Fruit fly (Drosophila melanogaster) whole organism, embryonic: ENCODE data around the gene Syt12.

Experiments used
- Bgb ChIP-seq: fragments of 200-800 bp; sonication (Bioruptor generic); IDR thresholded peaks from 2 replicates; pipeline ENCODE4 v1.3.6; 2022; ENCODE audit warnings: missing biosample characterization, missing genetic modification characterization; ENCODE audit not compliant: partially characterized antibody
- CG10366 ChIP-seq: fragments of 200-800 bp; sonication (Bioruptor generic); IDR thresholded peaks from 2 replicates; pipeline ENCODE4 v1.3.6; 2022; ENCODE audit warnings: missing biosample characterization, missing genetic modification characterization
- CG10959 ChIP-seq: fragments of 200-800 bp; sonication (Bioruptor generic); IDR thresholded peaks from 2 replicates; pipeline ENCODE4 v1.3.6; 2022; ENCODE audit warnings: missing biosample characterization, missing genetic modification characterization
- CG12219 ChIP-seq: fragments of 200-800 bp; sonication (Bioruptor generic); optimal IDR thresholded peaks from 3 replicates; lab custom pipeline; 2018; ENCODE audit warnings: missing biosample characterization, mild to moderate bottlenecking, missing genetic modification characterization
- CG12236 ChIP-seq: fragments of 200-800 bp; sonication (Bioruptor generic); optimal IDR thresholded peaks from 2 replicates; lab custom pipeline; 2016; ENCODE audit warnings: missing biosample characterization, missing genetic modification characterization
- CG12744 ChIP-seq: fragments of 200-800 bp; sonication (Bioruptor generic); optimal IDR thresholded peaks from 2 replicates; lab custom pipeline; 2016; ENCODE audit warnings: missing biosample characterization, missing genetic modification characterization
- CG14965 ChIP-seq: fragments of 200-800 bp; sonication (Bioruptor generic); optimal IDR thresholded peaks from 2 replicates; lab custom pipeline; 2016; ENCODE audit warnings: missing biosample characterization, missing genetic modification characterization, borderline replicate concordance
- CG15073 ChIP-seq: fragments of 200-800 bp; sonication (Bioruptor generic); optimal IDR thresholded peaks from 2 replicates; lab custom pipeline; 2016; ENCODE audit warnings: missing biosample characterization, missing genetic modification characterization
- CG15479 ChIP-seq: fragments of 200-800 bp; sonication (Bioruptor generic); optimal IDR thresholded peaks from 3 replicates; lab custom pipeline; 2019; ENCODE audit warnings: missing biosample characterization, mild to moderate bottlenecking, missing genetic modification characterization, moderate library complexity
- CG16779 ChIP-seq: fragments of 200-800 bp; sonication (Bioruptor generic); IDR thresholded peaks from 2 replicates; pipeline ENCODE4 v1.3.6; 2022; ENCODE audit warnings: missing biosample characterization, missing genetic modification characterization
- CG17359 ChIP-seq: fragments of 200-800 bp; sonication (Bioruptor generic); optimal IDR thresholded peaks from 3 replicates; lab custom pipeline; 2018; ENCODE audit warnings: missing biosample characterization, mild to moderate bottlenecking, missing genetic modification characterization, moderate library complexity
- CG18262 ChIP-seq: fragments of 200-800 bp; optimal IDR thresholded peaks from 3 replicates; lab custom pipeline; 2019; ENCODE audit warnings: missing biosample characterization, mild to moderate bottlenecking, missing genetic modification characterization, moderate library complexity
- CG2889 ChIP-seq: fragments of 200-800 bp; sonication (Bioruptor generic); IDR thresholded peaks from 3 replicates; pipeline ENCODE4 v1.3.6; 2022; ENCODE audit warnings: missing biosample characterization, missing genetic modification characterization
- CG3065 ChIP-seq: fragments of 200-800 bp; sonication (Bioruptor generic); optimal IDR thresholded peaks from 2 replicates; lab custom pipeline; 2016; ENCODE audit warnings: missing biosample characterization, missing genetic modification characterization
- CG31388 ChIP-seq: fragments of 200-800 bp; sonication (Bioruptor generic); optimal IDR thresholded peaks from 2 replicates; lab custom pipeline; 2016; ENCODE audit warnings: missing biosample characterization, missing genetic modification characterization
- CG32772 ChIP-seq: fragments of 200-800 bp; sonication (Bioruptor generic); IDR thresholded peaks from 2 replicates; pipeline ENCODE4 v1.3.6; 2022; ENCODE audit warnings: missing biosample characterization, missing genetic modification characterization
- CG3726 ChIP-seq: fragments of 200-800 bp; sonication (Bioruptor generic); IDR thresholded peaks from 3 replicates; pipeline ENCODE4, ENCODE4 v1.3.6; 2022; ENCODE audit warnings: missing biosample characterization, missing genetic modification characterization
- CG3847 ChIP-seq: fragments of 200-800 bp; sonication (Bioruptor generic); IDR thresholded peaks from 2 replicates; pipeline ENCODE4 v1.3.6; 2022; ENCODE audit warnings: missing biosample characterization, missing genetic modification characterization
- CG7372 ChIP-seq: fragments of 200-800 bp; sonication (Bioruptor generic); IDR thresholded peaks from 2 replicates; pipeline ENCODE4 v1.3.6; 2022; ENCODE audit warnings: missing biosample characterization, missing genetic modification characterization
- CG8089 ChIP-seq: fragments of 200-800 bp; sonication (Bioruptor generic); optimal IDR thresholded peaks from 3 replicates; lab custom pipeline; 2016; ENCODE audit warnings: missing biosample characterization, missing genetic modification characterization
- CTCF ChIP-seq: fragments of 200-800 bp; sonication (Bioruptor generic); optimal IDR thresholded peaks from 2 replicates; lab custom pipeline; 2017; ENCODE audit warnings: missing biosample characterization, mild to moderate bottlenecking, missing genetic modification characterization, moderate library complexity
- Chrac-16 ChIP-seq: fragments of 200-800 bp; sonication (Bioruptor generic); optimal IDR thresholded peaks from 3 replicates; lab custom pipeline; 2016; ENCODE audit warnings: missing biosample characterization, missing genetic modification characterization
- CrebB ChIP-seq: fragments of 200-800 bp; sonication (Bioruptor generic); optimal IDR thresholded peaks from 3 replicates; lab custom pipeline; 2018; ENCODE audit warnings: missing biosample characterization, mild to moderate bottlenecking, missing genetic modification characterization
- Dip3 ChIP-seq: fragments of 200-800 bp; sonication (Bioruptor generic); optimal IDR thresholded peaks from 3 replicates; lab custom pipeline; 2016; ENCODE audit warnings: missing biosample characterization, missing genetic modification characterization
- HHEX ChIP-seq: fragments of 200-800 bp; sonication (Bioruptor generic); optimal IDR thresholded peaks from 3 replicates; lab custom pipeline; 2017; ENCODE audit warnings: missing biosample characterization, mild to moderate bottlenecking, missing genetic modification characterization, missing genetic modification reagents
- Hand ChIP-seq: fragments of 200-800 bp; sonication (Bioruptor generic); optimal IDR thresholded peaks from 2 replicates; lab custom pipeline; 2017; ENCODE audit warnings: mild to moderate bottlenecking, missing biosample characterization, missing genetic modification reagents, missing genetic modification characterization
- Hr3 ChIP-seq: fragments of 200-800 bp; sonication (Bioruptor generic); optimal IDR thresholded peaks from 3 replicates; lab custom pipeline; 2016; ENCODE audit warnings: missing biosample characterization, missing genetic modification characterization
- Kr ChIP-seq: fragments of 200-800 bp; sonication (Bioruptor generic); optimal IDR thresholded peaks from 2 replicates; lab custom pipeline; 2017; ENCODE audit warnings: missing biosample characterization, mild to moderate bottlenecking, missing genetic modification characterization
- Neu2 ChIP-seq: fragments of 200-800 bp; sonication (Bioruptor generic); optimal IDR thresholded peaks from 3 replicates; lab custom pipeline; 2016; ENCODE audit warnings: missing biosample characterization, missing genetic modification characterization, borderline replicate concordance
- Scr ChIP-seq: fragments of 200-800 bp; sonication (Bioruptor generic); IDR thresholded peaks from 2 replicates; pipeline ENCODE4 v1.3.6; 2022; ENCODE audit warnings: missing biosample characterization, missing genetic modification characterization; ENCODE audit not compliant: partially characterized antibody
- ab ChIP-seq: fragments of 200-800 bp; sonication (Bioruptor generic); optimal IDR thresholded peaks from 2 replicates; lab custom pipeline; 2016; ENCODE audit warnings: missing biosample characterization, missing genetic modification characterization
- aop ChIP-seq: fragments of 200-800 bp; sonication (Bioruptor generic); IDR thresholded peaks from 2 replicates; pipeline ENCODE4 v1.3.6; 2022; ENCODE audit warnings: missing biosample characterization, missing genetic modification characterization
- crc ChIP-seq: fragments of 200-800 bp; sonication (Bioruptor generic); optimal IDR thresholded peaks from 2 replicates; lab custom pipeline; 2016; ENCODE audit warnings: missing biosample characterization, missing genetic modification characterization
- disco-r ChIP-seq: fragments of 200-800 bp; sonication (Bioruptor generic); optimal IDR thresholded peaks from 2 replicates; lab custom pipeline; 2016; ENCODE audit warnings: missing biosample characterization, missing genetic modification characterization
- dpn ChIP-seq, 2 experiments: fragments of 200-800 bp; sonication (Bioruptor generic); optimal IDR thresholded peaks; 3 replicates each; lab custom pipeline; 2016; ENCODE audit warnings: missing biosample characterization in 2 of 2, missing genetic modification characterization in 2 of 2
- fd3F ChIP-seq: fragments of 200-800 bp; sonication (Bioruptor generic); optimal IDR thresholded peaks from 2 replicates; lab custom pipeline; 2018; ENCODE audit warnings: missing biosample characterization, mild to moderate bottlenecking, missing genetic modification characterization, moderate library complexity
- gsb ChIP-seq: fragments of 200-800 bp; sonication (Bioruptor generic); IDR thresholded peaks from 2 replicates; pipeline ENCODE4 v1.3.6; 2022; ENCODE audit warnings: missing biosample characterization, missing genetic modification characterization
- gsb-n ChIP-seq: fragments of 200-800 bp; sonication (Bioruptor generic); optimal IDR thresholded peaks from 3 replicates; lab custom pipeline; 2018; ENCODE audit warnings: missing biosample characterization, mild to moderate bottlenecking, missing genetic modification characterization
- gt ChIP-seq: fragments of 200-800 bp; sonication (Bioruptor generic); IDR thresholded peaks from 2 replicates; pipeline ENCODE4 v1.3.6; 2022; ENCODE audit warnings: missing biosample characterization, missing genetic modification characterization
- h ChIP-seq: fragments of >200 bp; optimal IDR thresholded peaks from 2 replicates; lab custom pipeline; 2017
- kay ChIP-seq: fragments of 200-800 bp; sonication (Bioruptor generic); optimal IDR thresholded peaks from 2 replicates; lab custom pipeline; 2016; ENCODE audit warnings: missing biosample characterization, missing genetic modification characterization
- ken ChIP-seq: fragments of 200-800 bp; sonication (Bioruptor generic); IDR thresholded peaks from 3 replicates; pipeline ENCODE4 v1.3.6; 2022; ENCODE audit warnings: missing biosample characterization, missing genetic modification characterization
- mld ChIP-seq: fragments of 200-800 bp; sonication (Bioruptor generic); IDR thresholded peaks from 3 replicates; pipeline ENCODE4 v1.3.6; 2022; ENCODE audit warnings: missing biosample characterization, missing genetic modification characterization; ENCODE audit not compliant: partially characterized antibody
- nom ChIP-seq: fragments of 200-800 bp; sonication (Bioruptor generic); optimal IDR thresholded peaks from 2 replicates; lab custom pipeline; 2017; ENCODE audit warnings: missing biosample characterization, missing genetic modification characterization, mild to moderate bottlenecking, moderate library complexity, missing genetic modification reagents
- pan ChIP-seq, 4 experiments: fragments of >200 bp in 3 of 4; fragments of 200-800 bp in 1 of 4; sonication (Bioruptor generic) in 1 of 4; optimal IDR thresholded peaks in 3 of 4; IDR thresholded peaks in 1 of 4; 2 replicates each; pipeline versions ENCODE4 v1.3.6 to Lab custom; 2017 to 2022; ENCODE audit warnings: missing biosample characterization in 2 of 4, missing genetic modification characterization in 2 of 4, mixed read lengths in 1 of 4
- scrt ChIP-seq: fragments of 200-800 bp; sonication (Bioruptor generic); optimal IDR thresholded peaks from 2 replicates; lab custom pipeline; 2018; ENCODE audit warnings: missing biosample characterization, mild to moderate bottlenecking, missing genetic modification characterization, moderate library complexity
- shn ChIP-seq: fragments of 200-800 bp; sonication (Bioruptor generic); optimal IDR thresholded peaks from 3 replicates; lab custom pipeline; 2016; ENCODE audit warnings: missing biosample characterization, missing genetic modification characterization
- tgo ChIP-seq: fragments of 200-800 bp; sonication (Bioruptor generic); IDR thresholded peaks from 3 replicates; pipeline ENCODE4 v1.3.6; 2022; ENCODE audit warnings: missing biosample characterization, missing genetic modification characterization
- tio ChIP-seq: fragments of 200-800 bp; sonication (Bioruptor generic); optimal IDR thresholded peaks from 2 replicates; lab custom pipeline; 2017; ENCODE audit warnings: missing biosample characterization, missing genetic modification characterization, inconsistent platforms

The Syt12 gene

DNA sequence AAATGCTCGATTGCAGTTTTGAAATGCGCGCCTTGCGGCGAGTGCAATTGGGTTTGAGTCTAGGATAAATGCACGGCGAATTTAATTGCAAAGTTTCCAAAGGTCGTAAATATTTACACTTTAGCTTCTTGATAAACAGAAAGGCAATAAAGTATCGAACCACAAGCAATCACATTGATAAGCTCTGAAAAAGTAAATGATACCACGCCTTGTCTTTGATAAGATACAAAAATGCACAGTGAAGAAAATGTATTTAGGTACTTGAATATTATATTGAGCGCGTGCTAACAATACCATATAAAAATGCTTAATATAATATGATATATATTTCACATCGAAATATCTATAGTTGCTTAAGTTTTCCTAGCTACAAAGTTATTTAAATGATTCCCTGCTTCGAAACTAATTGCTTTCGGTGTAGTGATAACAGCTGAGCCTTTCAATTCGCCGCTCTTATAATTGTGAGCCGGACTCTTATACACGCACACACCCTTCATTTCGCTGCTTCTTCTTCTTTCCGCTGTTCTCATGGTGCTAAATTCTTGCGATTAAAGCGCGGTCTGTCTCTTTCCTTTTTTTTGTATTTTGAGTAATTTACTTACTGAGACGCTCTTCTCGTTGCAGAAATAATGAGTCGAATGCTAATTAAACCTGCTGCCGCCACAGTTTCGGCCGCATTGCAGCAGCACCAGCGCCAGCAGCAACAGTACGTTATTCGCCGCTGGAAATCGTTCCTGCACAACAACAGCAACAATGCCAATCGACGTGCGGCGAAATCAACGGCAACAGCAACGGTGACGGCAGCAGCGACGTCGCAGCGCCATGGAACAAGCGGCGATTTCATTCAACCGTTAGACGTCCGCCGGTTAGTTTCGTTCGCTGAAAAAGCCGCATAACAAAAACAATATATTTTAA, 14.4 kb downstream of the Syt12 start (continued):
- peak; percentile 67 for TF ChIP-seq Hand (GFP tag; lab: Kevin White, UChicago)
- no peak for TF ChIP-seq h (lab: Kevin White, UChicago)
- peak; percentile 82 for TF ChIP-seq tio (GFP tag; lab: Kevin White, UChicago)
- peak; percentile 89 for TF ChIP-seq CG18262 (tag; lab: Kevin White, UChicago)
- peak; percentile 18 for TF ChIP-seq ab (GFP tag; lab: Kevin White, UChicago)
- TF ChIP-seq Chrac-16 (GFP tag; lab: Kevin White, UChicago), result peak; percentile 78
- TF ChIP-seq CG16779 (GFP tag; lab: Robert Waterston, UW), result 0 out of 2 replicates have a peak, but pooled peaks have one; percentile 34
- TF ChIP-seq CTCF (GFP tag; lab: Kevin White, UChicago), result peak; percentile 35
- TF ChIP-seq CG17359 (tag; lab: Kevin White, UChicago), result peak; percentile 89
- peak; percentile 40 for TF ChIP-seq CG3065 (GFP tag; lab: Kevin White, UChicago)
- peak; percentile 81 for TF ChIP-seq tgo
- TF ChIP-seq CG32772 (GFP tag; lab: Robert Waterston, UW), result peak; percentile 79
- 0 out of 2 replicates have a peak, but pooled peaks have one; percentile 15 for TF ChIP-seq CG10959 (GFP tag; lab: Robert Waterston, UW)
- peak; percentile 83 for TF ChIP-seq gsb-n
- TF ChIP-seq CG7372 (GFP tag; lab: Robert Waterston, UW), result peak; percentile 55; the same call in 1 of the 2 replicates
- no peak for TF ChIP-seq disco-r
- TF ChIP-seq CG10366 (GFP tag; lab: Robert Waterston, UW), result peak; percentile 78
- TF ChIP-seq Hr3 (GFP tag; lab: Kevin White, UChicago), result peak; percentile 80
- TF ChIP-seq CG12744, result peak; percentile 40
- TF ChIP-seq CG2889 (GFP tag; lab: Robert Waterston, UW), result 0 out of 3 replicates have a peak, but pooled peaks have one; percentile 71
- peak; percentile 23 for TF ChIP-seq Dip3
- TF ChIP-seq CG15073 (GFP tag; lab: Kevin White, UChicago), result peak; percentile 39
- peak; percentile 72 for TF ChIP-seq gsb
- TF ChIP-seq Bgb, result no peak
- TF ChIP-seq crc (GFP tag; lab: Kevin White, UChicago), result no peak
- peak; percentile 53 to 82 for TF ChIP-seq dpn (GFP tag; optimal IDR thresholded peaks at IDR 0.05; lab: Kevin White, UChicago)
- TF ChIP-seq CG15479 (GFP tag; lab: Kevin White, UChicago), result peak; percentile 32
- TF ChIP-seq CG31388 (GFP tag; lab: Kevin White, UChicago), result peak; percentile 27
- no peak for TF ChIP-seq kay (GFP tag; lab: Kevin White, UChicago)
- no peak for TF ChIP-seq CG12236 (GFP tag; lab: Kevin White, UChicago)
- TF ChIP-seq mld (GFP tag; lab: Robert Waterston, UW), result no peak
- TF ChIP-seq fd3F (GFP tag; lab: Kevin White, UChicago), result peak; percentile 74
- no peak for TF ChIP-seq shn (GFP tag; lab: Kevin White, UChicago)
- no peak for TF ChIP-seq pan (optimal IDR thresholded peaks at IDR 0.05; lab: Kevin White, UChicago)
- TF ChIP-seq pan (GFP tag; optimal IDR thresholded peaks at IDR 0.05 in 1 of 2, IDR thresholded peaks at IDR 0.05 in 1 of 2), result peak in 1 of 2 experiments; percentile 90
- TF ChIP-seq Neu2 (GFP tag; lab: Kevin White, UChicago), result no peak
- no peak for TF ChIP-seq Scr (GFP tag; lab: Robert Waterston, UW)
- TF ChIP-seq aop (GFP tag; lab: Robert Waterston, UW), result no peak
- TF ChIP-seq nom (GFP tag; lab: Kevin White, UChicago), result peak; percentile 68
- TF ChIP-seq CG8089 (GFP tag; lab: Kevin White, UChicago), result peak; percentile 18
- no peak for TF ChIP-seq CG14965
- peak; percentile 73 for TF ChIP-seq CG3847
- TF ChIP-seq CG3726 (GFP tag; lab: Robert Waterston, UW), result peak; percentile 72; the same call in 1 of the 3 replicates
- TF ChIP-seq HHEX (GFP tag; lab: Kevin White, UChicago), result peak; percentile 84
- peak; percentile 79 for TF ChIP-seq CG12219 (GFP tag; lab: Kevin White, UChicago)
- TF ChIP-seq Kr (GFP tag; lab: Kevin White, UChicago), result no peak
- TF ChIP-seq gt (GFP tag; lab: Robert Waterston, UW), result no peak
- TF ChIP-seq scrt (GFP tag; lab: Kevin White, UChicago), result peak; percentile 63
- TF ChIP-seq CrebB, result peak; percentile 71
- peak; percentile 74; the same call in 1 of the 3 replicates for TF ChIP-seq ken (GFP tag; lab: Robert Waterston, UW)
